Fruit fly (Drosophila melanogaster) whole organism, embryonic: Measurements from ENCODE around the gene Nrx-IV.

Experiments
- Antp ChIP-seq: fragments of 200-800 bp; sonication (Bioruptor generic); optimal IDR thresholded peaks from 3 replicates; lab custom pipeline; 2016; ENCODE audit warnings: missing biosample characterization, missing genetic modification characterization
- BtbVII ChIP-seq: fragments of 200-800 bp; sonication (Bioruptor generic); optimal IDR thresholded peaks from 3 replicates; lab custom pipeline; 2017; ENCODE audit warnings: missing biosample characterization, mild to moderate bottlenecking, missing genetic modification characterization
- Bteb2 ChIP-seq: fragments of 200-800 bp; sonication (Bioruptor generic); optimal IDR thresholded peaks from 2 replicates; lab custom pipeline; 2016; ENCODE audit warnings: missing biosample characterization, missing genetic modification characterization
- CG10321 ChIP-seq: fragments of 200-800 bp; sonication (Bioruptor generic); IDR thresholded peaks from 2 replicates; pipeline ENCODE4 v1.3.6; 2022; ENCODE audit warnings: missing biosample characterization, missing genetic modification characterization
- CG10565 ChIP-seq: fragments of 200-800 bp; sonication (Bioruptor generic); optimal IDR thresholded peaks from 3 replicates; lab custom pipeline; 2016; ENCODE audit warnings: missing biosample characterization, mild to moderate bottlenecking, missing genetic modification characterization
- CG11696 ChIP-seq: fragments of 200-800 bp; sonication (Bioruptor generic); IDR thresholded peaks from 2 replicates; pipeline ENCODE4 v1.3.6; 2022; ENCODE audit warnings: missing biosample characterization, missing genetic modification characterization
- CG12236 ChIP-seq: fragments of 200-800 bp; sonication (Bioruptor generic); optimal IDR thresholded peaks from 2 replicates; lab custom pipeline; 2016; ENCODE audit warnings: missing biosample characterization, missing genetic modification characterization
- CG14667 ChIP-seq: fragments of 200-800 bp; sonication (Bioruptor generic); IDR thresholded peaks from 2 replicates; pipeline ENCODE4 v1.3.6; 2022; ENCODE audit warnings: missing biosample characterization, missing genetic modification characterization
- CG15601 ChIP-seq: fragments of 200-800 bp; sonication (Bioruptor generic); optimal IDR thresholded peaks from 3 replicates; lab custom pipeline; 2019; ENCODE audit warnings: missing biosample characterization, mild to moderate bottlenecking, missing genetic modification characterization, moderate library complexity
- CG17359 ChIP-seq: fragments of 200-800 bp; sonication (Bioruptor generic); optimal IDR thresholded peaks from 3 replicates; lab custom pipeline; 2018; ENCODE audit warnings: missing biosample characterization, mild to moderate bottlenecking, missing genetic modification characterization, moderate library complexity
- CG18619 ChIP-seq: fragments of 200-800 bp; sonication (Bioruptor generic); optimal IDR thresholded peaks from 3 replicates; lab custom pipeline; 2017; ENCODE audit warnings: missing biosample characterization, mild to moderate bottlenecking, missing genetic modification characterization
- CG18764 ChIP-seq: fragments of 200-800 bp; sonication (Bioruptor generic); optimal IDR thresholded peaks from 3 replicates; lab custom pipeline; 2016; ENCODE audit warnings: missing biosample characterization, missing genetic modification characterization
- CG31388 ChIP-seq: fragments of 200-800 bp; sonication (Bioruptor generic); optimal IDR thresholded peaks from 2 replicates; lab custom pipeline; 2016; ENCODE audit warnings: missing biosample characterization, missing genetic modification characterization
- CG3407 ChIP-seq: fragments of 200-800 bp; sonication (Bioruptor generic); optimal IDR thresholded peaks from 2 replicates; lab custom pipeline; 2018; ENCODE audit warnings: missing biosample characterization, mild to moderate bottlenecking, missing genetic modification characterization
- CG6689 ChIP-seq: fragments of 200-800 bp; sonication (Bioruptor generic); IDR thresholded peaks from 2 replicates; pipeline ENCODE4 v1.3.6; 2022; ENCODE audit warnings: missing biosample characterization, missing genetic modification characterization
- CG7357 ChIP-seq: fragments of 200-800 bp; sonication (Bioruptor generic); IDR thresholded peaks from 3 replicates; pipeline ENCODE4 v1.3.6; 2022; ENCODE audit warnings: missing biosample characterization, missing genetic modification characterization
- CG8359 ChIP-seq: fragments of 200-800 bp; sonication (Bioruptor generic); optimal IDR thresholded peaks from 2 replicates; lab custom pipeline; 2017; ENCODE audit warnings: missing biosample characterization, mild to moderate bottlenecking, missing genetic modification characterization, borderline replicate concordance
- CG8924 ChIP-seq: fragments of 200-800 bp; optimal IDR thresholded peaks from 3 replicates; lab custom pipeline; 2019; ENCODE audit warnings: missing biosample characterization, mild to moderate bottlenecking, missing genetic modification characterization, moderate library complexity
- CG9609 ChIP-seq: fragments of 200-800 bp; sonication (Bioruptor generic); optimal IDR thresholded peaks from 3 replicates; lab custom pipeline; 2016; ENCODE audit warnings: missing biosample characterization, missing genetic modification characterization
- CHES-1-like ChIP-seq: fragments of 200-800 bp; sonication (Bioruptor generic); optimal IDR thresholded peaks from 2 replicates; lab custom pipeline; 2016; ENCODE audit warnings: missing biosample characterization, missing genetic modification characterization
- Eip74EF ChIP-seq, 2 experiments: fragments of 200-800 bp in 1 of 2; fragments of >200 bp in 1 of 2; sonication (Bioruptor generic) in 1 of 2; optimal IDR thresholded peaks; 2 replicates each; lab custom pipeline; 2017 to 2019; ENCODE audit warnings: missing biosample characterization in 2 of 2, missing genetic modification characterization in 2 of 2, mild to moderate bottlenecking in 1 of 2, moderate library complexity in 1 of 2
- Hey ChIP-seq: fragments of 200-800 bp; sonication (Bioruptor generic); optimal IDR thresholded peaks from 3 replicates; lab custom pipeline; 2018; ENCODE audit warnings: missing biosample characterization, mild to moderate bottlenecking, missing genetic modification characterization
- Hmx ChIP-seq: fragments of 200-800 bp; sonication (Bioruptor generic); optimal IDR thresholded peaks from 2 replicates; lab custom pipeline; 2016; ENCODE audit warnings: missing biosample characterization, missing genetic modification characterization
- Hr39 ChIP-seq: fragments of >200 bp; optimal IDR thresholded peaks from 2 replicates; lab custom pipeline; 2017
- Lim3 ChIP-seq: fragments of 200-800 bp; sonication (Bioruptor generic); IDR thresholded peaks from 2 replicates; pipeline ENCODE4 v1.3.6; 2022; ENCODE audit warnings: missing biosample characterization, missing genetic modification characterization
- Lpt ChIP-seq: fragments of >200 bp; optimal IDR thresholded peaks from 2 replicates; lab custom pipeline; 2018; ENCODE audit warnings: missing biosample characterization, missing genetic modification characterization
- Mrtf ChIP-seq: fragments of 200-800 bp; sonication (Bioruptor generic); IDR thresholded peaks from 3 replicates; pipeline ENCODE4 v1.3.6; 2022; ENCODE audit warnings: missing biosample characterization, missing genetic modification characterization
- Nf-YB ChIP-seq: fragments of 200-800 bp; sonication (Bioruptor generic); optimal IDR thresholded peaks from 3 replicates; lab custom pipeline; 2019; ENCODE audit warnings: missing biosample characterization, mild to moderate bottlenecking, missing genetic modification characterization, moderate library complexity
- Pdp1 ChIP-seq, 2 experiments: fragments of 200-800 bp; sonication (Bioruptor generic); optimal IDR thresholded peaks; 3 replicates each; lab custom pipeline; 2016; ENCODE audit warnings: missing biosample characterization in 2 of 2, missing genetic modification characterization in 2 of 2, mild to moderate bottlenecking in 1 of 2, moderate library complexity in 1 of 2
- bcd ChIP-seq: fragments of 200-800 bp; sonication (Bioruptor generic); optimal IDR thresholded peaks from 2 replicates; lab custom pipeline; 2017; ENCODE audit warnings: missing biosample characterization, mild to moderate bottlenecking, missing genetic modification characterization
- cas ChIP-seq: fragments of 200-800 bp; sonication (Bioruptor generic); IDR thresholded peaks from 2 replicates; pipeline ENCODE4 v1.3.6; 2022; ENCODE audit warnings: missing biosample characterization, missing genetic modification characterization
- chm ChIP-seq: fragments of 200-800 bp; sonication (Bioruptor generic); IDR thresholded peaks from 2 replicates; pipeline ENCODE4 v1.3.6; 2022; ENCODE audit warnings: missing biosample characterization, missing genetic modification characterization
- ci ChIP-seq: fragments of 200-800 bp; sonication (Bioruptor generic); IDR thresholded peaks from 3 replicates; pipeline ENCODE4 v1.3.6; 2022; ENCODE audit warnings: missing biosample characterization, missing genetic modification characterization
- crol ChIP-seq: fragments of 200-800 bp; sonication (Bioruptor generic); IDR thresholded peaks from 2 replicates; pipeline ENCODE4 v1.3.6; 2022; ENCODE audit warnings: missing biosample characterization, missing genetic modification characterization
- dysf ChIP-seq: fragments of 200-800 bp; sonication (Bioruptor generic); IDR thresholded peaks from 3 replicates; pipeline ENCODE4 v1.3.6; 2022; ENCODE audit warnings: missing biosample characterization, missing genetic modification characterization
- emc ChIP-seq: fragments of 200-800 bp; sonication (Bioruptor generic); optimal IDR thresholded peaks from 2 replicates; lab custom pipeline; 2016; ENCODE audit warnings: missing biosample characterization, missing genetic modification characterization
- ewg ChIP-seq: fragments of 200-800 bp; sonication (Bioruptor generic); optimal IDR thresholded peaks from 3 replicates; lab custom pipeline; 2017; ENCODE audit warnings: mild to moderate bottlenecking, missing biosample characterization, missing genetic modification reagents, missing genetic modification characterization
- hkb ChIP-seq, 2 experiments: fragments of 200-800 bp in 1 of 2; fragments of >200 bp in 1 of 2; sonication (Bioruptor generic) in 1 of 2; IDR thresholded peaks in 1 of 2; optimal IDR thresholded peaks in 1 of 2; 2 replicates each; pipeline versions ENCODE4 v1.3.6 to Lab custom; 2017 to 2022; ENCODE audit warnings: missing biosample characterization in 1 of 2, missing genetic modification characterization in 1 of 2
- jumu ChIP-seq: fragments of 200-800 bp; sonication (Bioruptor generic); optimal IDR thresholded peaks from 3 replicates; lab custom pipeline; 2016; ENCODE audit warnings: missing biosample characterization, missing genetic modification characterization
- kay ChIP-seq: fragments of 200-800 bp; sonication (Bioruptor generic); optimal IDR thresholded peaks from 2 replicates; lab custom pipeline; 2016; ENCODE audit warnings: missing biosample characterization, missing genetic modification characterization
- kni ChIP-seq: fragments of 200-800 bp; sonication (Bioruptor generic); optimal IDR thresholded peaks from 3 replicates; lab custom pipeline; 2017; ENCODE audit warnings: mild to moderate bottlenecking, missing biosample characterization, missing genetic modification reagents, missing genetic modification characterization
- nerfin-1 ChIP-seq: fragments of 200-800 bp; sonication (Bioruptor generic); optimal IDR thresholded peaks from 3 replicates; lab custom pipeline; 2019; ENCODE audit warnings: missing biosample characterization, mild to moderate bottlenecking, missing genetic modification characterization, moderate library complexity
- ro ChIP-seq: fragments of 200-800 bp; sonication (Bioruptor generic); IDR thresholded peaks from 2 replicates; pipeline ENCODE4 v1.3.6; 2022; ENCODE audit warnings: missing biosample characterization, missing genetic modification characterization
- schlank ChIP-seq: fragments of 200-800 bp; sonication (Bioruptor generic); optimal IDR thresholded peaks from 2 replicates; lab custom pipeline; 2018; ENCODE audit warnings: missing biosample characterization, mild to moderate bottlenecking, missing genetic modification characterization
- so ChIP-seq: fragments of 200-800 bp; sonication (Bioruptor generic); IDR thresholded peaks from 3 replicates; pipeline ENCODE4 v1.3.6; 2022; ENCODE audit warnings: missing biosample characterization, missing genetic modification characterization
- sqz ChIP-seq: fragments of 200-800 bp; sonication (Bioruptor generic); optimal IDR thresholded peaks from 3 replicates; lab custom pipeline; 2018; ENCODE audit warnings: missing biosample characterization, mild to moderate bottlenecking, missing genetic modification characterization
- sr ChIP-seq: fragments of 200-800 bp; sonication (Bioruptor generic); IDR thresholded peaks from 3 replicates; pipeline ENCODE4 v1.3.6; 2022; ENCODE audit warnings: missing biosample characterization, missing genetic modification characterization
- twi ChIP-seq: fragments of 200-800 bp; optimal IDR thresholded peaks from 2 replicates; lab custom pipeline; 2019; ENCODE audit warnings: missing biosample characterization, mild to moderate bottlenecking, missing genetic modification characterization, moderate library complexity
- wor ChIP-seq: fragments of 200-800 bp; sonication (Bioruptor generic); IDR thresholded peaks from 2 replicates; pipeline ENCODE4 v1.3.6; 2022; ENCODE audit warnings: missing biosample characterization, missing genetic modification characterization

The Nrx-IV gene

dm6 chr3L:12111081-12111958, 35.0 kb upstream of the Nrx-IV start (continued):
- no peak for TF ChIP-seq Mrtf (GFP tag; lab: Robert Waterston, UW)
- no peak for TF ChIP-seq sr (GFP tag; lab: Robert Waterston, UW)
- TF ChIP-seq CG8359 = peak; percentile 66
- TF ChIP-seq ro = peak; percentile 56; the same call in 1 of the 2 replicates
- peak; percentile 58; the same call in 1 of the 2 replicates for TF ChIP-seq CG14667 (GFP tag; lab: Robert Waterston, UW)
- peak; percentile 27 for TF ChIP-seq CG9609 (GFP tag; lab: Kevin White, UChicago)
- peak in 1 of 2 experiments; percentile 29 for TF ChIP-seq Pdp1 (GFP tag; optimal IDR thresholded peaks at IDR 0.05; lab: Kevin White, UChicago)
- TF ChIP-seq Antp (GFP tag; lab: Kevin White, UChicago) = no peak
- TF ChIP-seq Lim3 = no peak
- TF ChIP-seq Hr39 = no peak
- peak; percentile 0 for TF ChIP-seq jumu (GFP tag; lab: Kevin White, UChicago)
- no peak for TF ChIP-seq schlank (tag; lab: Kevin White, UChicago)
- TF ChIP-seq Hey (tag; lab: Kevin White, UChicago) = no peak
- peak; percentile 62 for TF ChIP-seq CG18764 (GFP tag; lab: Kevin White, UChicago)
- no peak for TF ChIP-seq CG31388 (GFP tag; lab: Kevin White, UChicago)
- peak; percentile 57 for TF ChIP-seq CG3407
- TF ChIP-seq kni = peak; percentile 87
- TF ChIP-seq CHES-1-like (GFP tag; lab: Kevin White, UChicago) = peak; percentile 6
- no peak for TF ChIP-seq Hmx
- peak; percentile 12 for TF ChIP-seq Bteb2
- peak; percentile 40; the same call in 1 of the 3 replicates for TF ChIP-seq CG7357 (GFP tag; lab: Robert Waterston, UW)
- peak; percentile 66 for TF ChIP-seq wor (GFP tag; lab: Robert Waterston, UW)
- peak; percentile 73 for TF ChIP-seq bcd (GFP tag; lab: Kevin White, UChicago)
- peak; percentile 85 for TF ChIP-seq nerfin-1
- TF ChIP-seq emc (GFP tag; lab: Kevin White, UChicago) = no peak
- peak; percentile 96 for TF ChIP-seq CG8924 (tag; lab: Kevin White, UChicago)
- TF ChIP-seq ci = no peak
- TF ChIP-seq CG10321 (GFP tag; lab: Robert Waterston, UW) = no peak
- no peak for TF ChIP-seq chm (GFP tag; lab: Robert Waterston, UW)
- no peak for TF ChIP-seq crol (GFP tag; lab: Robert Waterston, UW)
- no peak for TF ChIP-seq hkb (optimal IDR thresholded peaks at IDR 0.05; lab: Kevin White, UChicago)
- TF ChIP-seq hkb (GFP tag; IDR thresholded peaks at IDR 0.05; lab: Robert Waterston, UW) = 0 out of 2 replicates have a peak, but pooled peaks have one; percentile 34
- peak; percentile 40 for TF ChIP-seq kay (GFP tag; lab: Kevin White, UChicago)
- TF ChIP-seq cas (GFP tag; lab: Robert Waterston, UW) = 0 out of 2 replicates have a peak, but pooled peaks have one; percentile 24
- TF ChIP-seq CG6689 (GFP tag; lab: Robert Waterston, UW) = peak; percentile 85
- peak; percentile 73 for TF ChIP-seq BtbVII
- TF ChIP-seq ewg (GFP tag; lab: Kevin White, UChicago) = peak; percentile 64
- peak; percentile 85 for TF ChIP-seq dysf (GFP tag; lab: Robert Waterston, UW)
- no peak for TF ChIP-seq CG12236 (GFP tag; lab: Kevin White, UChicago)
- TF ChIP-seq sqz (GFP tag; lab: Kevin White, UChicago) = peak; percentile 59
- peak; percentile 82 for TF ChIP-seq Nf-YB (GFP tag; lab: Kevin White, UChicago)
- TF ChIP-seq so (GFP tag; lab: Robert Waterston, UW) = peak; percentile 62; the same call in 1 of the 3 replicates
- TF ChIP-seq CG18619 (GFP tag; lab: Kevin White, UChicago) = peak; percentile 79
- no peak for TF ChIP-seq CG10565 (GFP tag; lab: Kevin White, UChicago)
- no peak for TF ChIP-seq CG11696 (GFP tag; lab: Robert Waterston, UW)
- TF ChIP-seq twi (tag; lab: Kevin White, UChicago) = peak; percentile 88
- peak; percentile 88 for TF ChIP-seq CG17359 (tag; lab: Kevin White, UChicago)
- peak in 1 of 2 experiments; percentile 82 for TF ChIP-seq Eip74EF (GFP tag; optimal IDR thresholded peaks at IDR 0.05; lab: Kevin White, UChicago)
- no peak for TF ChIP-seq Lpt (GFP tag; lab: Kevin White, UChicago)
- TF ChIP-seq CG15601 (tag; lab: Kevin White, UChicago) = peak; percentile 95
